Worm (Caenorhabditis elegans) whole organism, L1 larva: Measurements from ENCODE around the gene F40G9.17.

Source experiments
- Y116A8C.19 ChIP-seq: sonication (generic microtip); optimal IDR thresholded peaks from 2 replicates; lab custom pipeline; 2016; ENCODE audit warnings: missing compliant biosample characterization, missing genetic modification characterization, borderline replicate concordance
- alr-1 ChIP-seq: fragments of 200-800 bp; sonication (Bioruptor generic); optimal IDR thresholded peaks from 2 replicates; lab custom pipeline; 2018; ENCODE audit warnings: borderline replicate concordance, mild to moderate bottlenecking, missing genetic modification characterization, missing compliant biosample characterization
- blmp-1 ChIP-seq: fragments of 150-350 bp; optimal IDR thresholded peaks from 2 replicates; lab custom pipeline; 2014; ENCODE audit warnings: missing biosample characterization, missing genetic modification characterization
- ceh-8 ChIP-seq: fragments of 200-800 bp; sonication (Bioruptor generic); optimal IDR thresholded peaks from 2 replicates; lab custom pipeline; 2018; ENCODE audit warnings: mild to moderate bottlenecking, missing genetic modification characterization, moderate library complexity, missing compliant biosample characterization
- ceh-82 ChIP-seq, 3 experiments: fragments of 150-350 bp in 1 of 3; sonication (generic microtip) in 2 of 3; optimal IDR thresholded peaks; 2 replicates each; lab custom pipeline; 2014 to 2017; ENCODE audit warnings: missing biosample characterization in 3 of 3, missing genetic modification characterization in 3 of 3
- ceh-90 ChIP-seq: sonication (generic microtip); optimal IDR thresholded peaks from 2 replicates; lab custom pipeline; 2016; ENCODE audit warnings: missing genetic modification characterization, missing compliant biosample characterization
- dpl-1 ChIP-seq, 3 experiments: fragments of 150-350 bp in 2 of 3; sonication (generic microtip) in 1 of 3; optimal IDR thresholded peaks; 2 replicates each; lab custom pipeline; 2014 to 2017; ENCODE audit warnings: missing biosample characterization in 3 of 3, missing genetic modification characterization in 3 of 3, missing genetic modification reagents in 3 of 3
- dsc-1 ChIP-seq: sonication (generic microtip); optimal IDR thresholded peaks from 2 replicates; lab custom pipeline; 2016; ENCODE audit warnings: mild to moderate bottlenecking, missing genetic modification characterization, missing compliant biosample characterization
- efl-1 ChIP-seq, 4 experiments: fragments of 150-350 bp; optimal IDR thresholded peaks in 3 of 4; peaks in 1 of 4; 1 replicate in 1 of 4; 2 replicates in 3 of 4; lab custom pipeline; 2014; ENCODE audit warnings: missing biosample characterization in 2 of 4, missing genetic modification characterization in 2 of 4, missing genetic modification reagents in 2 of 4
- egl-13 ChIP-seq: sonication (generic microtip); optimal IDR thresholded peaks from 2 replicates; lab custom pipeline; 2016; ENCODE audit warnings: missing genotype, missing genetic modification reagents, missing genetic modification characterization, missing compliant biosample characterization
- elt-3 ChIP-seq, 6 experiments: fragments of 150-350 bp in 1 of 6; sonication (generic microtip); optimal IDR thresholded peaks; 2 replicates each; lab custom pipeline; 2017 to 2018; ENCODE audit warnings: missing biosample characterization in 6 of 6, missing genetic modification characterization in 6 of 6, inconsistent platforms in 1 of 6
- fkh-10 ChIP-seq: sonication (generic microtip); optimal IDR thresholded peaks from 2 replicates; lab custom pipeline; 2017; ENCODE audit warnings: missing biosample characterization, missing genetic modification reagents, missing genetic modification characterization
- fos-1 ChIP-seq: fragments of 150-350 bp; optimal IDR thresholded peaks from 2 replicates; lab custom pipeline; 2014; ENCODE audit warnings: missing biosample characterization, missing genetic modification characterization
- grh-1 ChIP-seq: fragments of 200-800 bp; sonication (Bioruptor generic); IDR thresholded peaks from 2 replicates; pipeline ENCODE4 v1.3.6; 2022; ENCODE audit warnings: missing genetic modification reagents, missing genetic modification characterization, missing compliant biosample characterization
- hpl-2 ChIP-seq: fragments of 150-350 bp; optimal IDR thresholded peaks from 2 replicates; lab custom pipeline; 2014; ENCODE audit warnings: missing biosample characterization, missing genetic modification reagents, missing genetic modification characterization
- jun-1 ChIP-seq: fragments of 150-350 bp; optimal IDR thresholded peaks from 2 replicates; lab custom pipeline; 2014; ENCODE audit warnings: missing biosample characterization, missing genetic modification reagents, missing genetic modification characterization
- lin-15B ChIP-seq: fragments of 150-350 bp; sonication (generic microtip); optimal IDR thresholded peaks from 3 replicates; lab custom pipeline; 2014; ENCODE audit warnings: missing biosample characterization, missing genetic modification characterization
- lin-39 ChIP-seq: fragments of 150-350 bp; optimal IDR thresholded peaks from 2 replicates; lab custom pipeline; 2014; ENCODE audit warnings: missing biosample characterization, missing genetic modification reagents, missing genetic modification characterization
- mab-9 ChIP-seq: fragments of 200-800 bp; sonication (Bioruptor generic); IDR thresholded peaks from 2 replicates; pipeline ENCODE4 v1.3.6; 2022; ENCODE audit warnings: missing genetic modification reagents, missing genetic modification characterization, missing compliant biosample characterization
- mdl-1 ChIP-seq, 2 experiments: fragments of 150-350 bp; optimal IDR thresholded peaks; 2 replicates each; lab custom pipeline; 2014 to 2017; ENCODE audit warnings: missing biosample characterization in 2 of 2, missing genetic modification characterization in 2 of 2, inconsistent platforms in 1 of 2
- mep-1 ChIP-seq: fragments of 150-350 bp; optimal IDR thresholded peaks from 2 replicates; lab custom pipeline; 2014; ENCODE audit warnings: missing biosample characterization, missing genetic modification characterization
- nhr-12 ChIP-seq: sonication (generic microtip); optimal IDR thresholded peaks from 2 replicates; lab custom pipeline; 2017; ENCODE audit warnings: missing biosample characterization, missing genetic modification characterization
- nhr-19 ChIP-seq: fragments of 200-800 bp; sonication (Bioruptor generic); conservative IDR thresholded peaks from 2 replicates; pipeline ENCODE4 v1.3.6; 2022; ENCODE audit warnings: missing genetic modification characterization, missing compliant biosample characterization
- nhr-237 ChIP-seq: fragments of 150-350 bp; optimal IDR thresholded peaks from 2 replicates; lab custom pipeline; 2014; ENCODE audit warnings: missing biosample characterization, missing genetic modification characterization
- nhr-47 ChIP-seq: sonication (generic microtip); optimal IDR thresholded peaks from 2 replicates; lab custom pipeline; 2016; ENCODE audit warnings: mild to moderate bottlenecking, missing genetic modification characterization, moderate library complexity, missing compliant biosample characterization
- nhr-71 ChIP-seq: sonication (generic microtip); optimal IDR thresholded peaks from 2 replicates; lab custom pipeline; 2016; ENCODE audit warnings: mild to moderate bottlenecking, missing genetic modification characterization, moderate library complexity, missing compliant biosample characterization
- nhr-77 ChIP-seq: fragments of 150-350 bp; optimal IDR thresholded peaks from 2 replicates; lab custom pipeline; 2014; ENCODE audit warnings: missing biosample characterization, missing genetic modification characterization
- pqm-1 ChIP-seq: sonication (generic microtip); optimal IDR thresholded peaks from 3 replicates; lab custom pipeline; 2017; ENCODE audit warnings: missing biosample characterization, missing genetic modification characterization
- rnt-1 ChIP-seq: sonication (generic microtip); optimal IDR thresholded peaks from 2 replicates; lab custom pipeline; 2016; ENCODE audit warnings: mild to moderate bottlenecking, missing genetic modification characterization, moderate library complexity, missing compliant biosample characterization
- skn-1 ChIP-seq: fragments of 150-350 bp; optimal IDR thresholded peaks from 2 replicates; lab custom pipeline; 2014; ENCODE audit warnings: missing biosample characterization, missing genetic modification characterization
- snpc-4 ChIP-seq: fragments of 150-350 bp; optimal IDR thresholded peaks from 2 replicates; lab custom pipeline; 2014; ENCODE audit warnings: missing biosample characterization, missing genetic modification characterization
- sptf-1 ChIP-seq: fragments of 150-350 bp; optimal IDR thresholded peaks from 2 replicates; lab custom pipeline; 2014; ENCODE audit warnings: missing biosample characterization, missing genetic modification characterization
- tlp-1 ChIP-seq: fragments of 150-350 bp; optimal IDR thresholded peaks from 2 replicates; lab custom pipeline; 2014; ENCODE audit warnings: missing biosample characterization, missing genetic modification characterization
- unc-130 ChIP-seq: fragments of 150-350 bp; optimal IDR thresholded peaks from 2 replicates; lab custom pipeline; 2017; ENCODE audit warnings: missing biosample characterization, missing genetic modification characterization, inconsistent platforms
- unc-30 ChIP-seq: sonication (generic microtip); optimal IDR thresholded peaks from 2 replicates; lab custom pipeline; 2017; ENCODE audit warnings: missing biosample characterization, missing genetic modification characterization
- unc-62 ChIP-seq: fragments of 150-350 bp; optimal IDR thresholded peaks from 2 replicates; lab custom pipeline; 2014; ENCODE audit warnings: missing biosample characterization, missing genetic modification reagents, missing genetic modification characterization
- zag-1 ChIP-seq: fragments of 150-350 bp; optimal IDR thresholded peaks from 2 replicates; lab custom pipeline; 2014; ENCODE audit warnings: missing biosample characterization, missing genetic modification characterization
- ztf-11 ChIP-seq, 2 experiments: sonication (generic microtip); optimal IDR thresholded peaks; 2 replicates each; lab custom pipeline; 2016 to 2017; ENCODE audit warnings: missing genetic modification characterization in 2 of 2, missing biosample characterization in 1 of 2, missing compliant biosample characterization in 1 of 2
- ztf-4 ChIP-seq: fragments of 150-350 bp; optimal IDR thresholded peaks from 2 replicates; lab custom pipeline; 2014; ENCODE audit warnings: missing biosample characterization, missing genetic modification characterization

The F40G9.17 gene

ce11 chrIII:177715-178114, 16.5 kb upstream of the F40G9.17 start, which contains the start of gene F40G9.14:
Gene F40G9.14, minus strand, starts transcription at chrIII:177815.
- TF ChIP-seq sptf-1 (tag; lab: Kevin White, UChicago) = no peak
- no peak for TF ChIP-seq skn-1 (tag; lab: Kevin White, UChicago)
- TF ChIP-seq pqm-1 (tag; lab: Kevin White, UChicago) = no peak
- no peak for TF ChIP-seq alr-1 (tag; lab: Kevin White, UChicago)
- TF ChIP-seq nhr-77 (tag; lab: Kevin White, UChicago) = no peak
- TF ChIP-seq zag-1 (tag; lab: Kevin White, UChicago) = no peak
- no peak for TF ChIP-seq snpc-4 (tag; lab: Kevin White, UChicago)
- no peak for TF ChIP-seq fos-1 (tag; lab: Kevin White, UChicago)
- no peak for TF ChIP-seq ztf-11 (tag; optimal IDR thresholded peaks at IDR 0.05; lab: Kevin White, UChicago)
- TF ChIP-seq ceh-82 (tag; optimal IDR thresholded peaks at IDR 0.05; lab: Kevin White, UChicago) = no peak
- no peak for TF ChIP-seq unc-130
- TF ChIP-seq dsc-1 (tag; lab: Kevin White, UChicago) = no peak
- no peak for TF ChIP-seq nhr-47 (tag; lab: Kevin White, UChicago)
- no peak for TF ChIP-seq ceh-8 (GFP tag; lab: Kevin White, UChicago)
- no peak for TF ChIP-seq lin-39 (tag; lab: Kevin White, UChicago)
- no peak for TF ChIP-seq ztf-4
- TF ChIP-seq dpl-1 (GFP tag; optimal IDR thresholded peaks at IDR 0.05; lab: Kevin White, UChicago) = no peak

ce11 chrIII:178126-178525, 16.1 kb upstream of the F40G9.17 start:
- no peak for TF ChIP-seq hpl-2 (GFP tag; lab: Kevin White, UChicago)
- no peak for TF ChIP-seq blmp-1 (tag; lab: Kevin White, UChicago)
- TF ChIP-seq elt-3 (tag; optimal IDR thresholded peaks at IDR 0.05; lab: Kevin White, UChicago) = no peak
- no peak for TF ChIP-seq grh-1 (GFP tag; lab: Robert Waterston, UW)

- no peak for TF ChIP-seq ceh-90 (tag; lab: Kevin White, UChicago)
- no peak for TF ChIP-seq mep-1 (tag; lab: Kevin White, UChicago)
- no peak for TF ChIP-seq unc-62 (GFP tag; lab: Kevin White, UChicago)
- TF ChIP-seq Y116A8C.19 (tag; lab: Kevin White, UChicago) = no peak
- no peak for TF ChIP-seq lin-15B
- TF ChIP-seq jun-1 (tag; lab: Kevin White, UChicago) = no peak
- no peak for TF ChIP-seq blmp-1 (tag; lab: Kevin White, UChicago)
- no peak for TF ChIP-seq mdl-1 (tag; optimal IDR thresholded peaks at IDR 0.05; lab: Kevin White, UChicago)
- no peak for TF ChIP-seq nhr-71 (tag; lab: Kevin White, UChicago)
- TF ChIP-seq rnt-1 = no peak
- no peak for TF ChIP-seq fkh-10 (GFP tag; lab: Kevin White, UChicago)
- TF ChIP-seq mab-9 (GFP tag; lab: Robert Waterston, UW) = no peak
- no peak for TF ChIP-seq skn-1 (tag; lab: Kevin White, UChicago)
- no peak for TF ChIP-seq lin-39 (tag; lab: Kevin White, UChicago)
- no peak for TF ChIP-seq efl-1 (optimal IDR thresholded peaks at IDR 0.05; lab: Kevin White, UChicago)
- no peak for TF ChIP-seq efl-1 (GFP tag; optimal IDR thresholded peaks at IDR 0.05 in 1 of 2; lab: Kevin White, UChicago)
- no peak for TF ChIP-seq nhr-237 (tag; lab: Kevin White, UChicago)
- TF ChIP-seq tlp-1 = no peak
- TF ChIP-seq nhr-12 (tag; lab: Kevin White, UChicago) = no peak
- TF ChIP-seq dsc-1 (tag; lab: Kevin White, UChicago) = no peak
Measured at ce11 chrIII:179123-179592, 15.1 kb upstream of the F40G9.17 start, which contains the start of gene F40G9.6. Gene F40G9.6, plus strand, starts transcription at chrIII:179542.

- TF ChIP-seq egl-13 (tag; lab: Kevin White, UChicago) (no peak), blmp-1 (tag; lab: Kevin White, UChicago) (no peak), unc-30 (tag; lab: Kevin White, UChicago) (no peak), unc-62 (GFP tag; lab: Kevin White, UChicago) (no peak), nhr-19 (GFP tag; lab: Robert Waterston, UW) (no peak)
Measured at ce11 chrIII:180963-181362, 13.3 kb upstream of the F40G9.17 start, which contains the start of gene F40G9.5. Gene F40G9.5, plus strand, starts transcription at chrIII:181263.
